Worm (Caenorhabditis elegans) whole organism, L4 larva: ENCODE data around the gene F38A1.8.

Experiments used
- F10B5.3 ChIP-seq: sonication (generic microtip); optimal IDR thresholded peaks from 2 replicates; lab custom pipeline; 2016; ENCODE audit warnings: mild to moderate bottlenecking, missing genetic modification characterization, missing compliant biosample characterization
- F26F4.8 ChIP-seq: fragments of 200-800 bp; sonication (Bioruptor generic); conservative IDR thresholded peaks from 2 replicates; pipeline ENCODE4 v1.3.6; 2022; ENCODE audit warnings: missing genetic modification characterization, missing compliant biosample characterization
- F44E2.7 ChIP-seq: fragments of 200-800 bp; sonication (Bioruptor generic); IDR thresholded peaks from 2 replicates; pipeline ENCODE4 v2.1.2; 2022; ENCODE audit warnings: missing genetic modification characterization, missing compliant biosample characterization
- T26A8.4 ChIP-seq: fragments of 200-800 bp; sonication (Bioruptor generic); IDR thresholded peaks from 2 replicates; pipeline ENCODE4 v1.3.6; 2022; ENCODE audit warnings: missing genetic modification characterization, missing compliant biosample characterization
- Y105C5A.15 ChIP-seq: fragments of 200-800 bp; sonication (Bioruptor generic); IDR thresholded peaks from 2 replicates; pipeline ENCODE4 v1.3.6; 2022; ENCODE audit warnings: missing genetic modification characterization, missing compliant biosample characterization
- Y48G9A.11 ChIP-seq: fragments of 200-800 bp; sonication (Bioruptor generic); IDR thresholded peaks from 2 replicates; pipeline ENCODE4 v1.3.6; 2022; ENCODE audit warnings: missing genetic modification reagents, missing genetic modification characterization, missing compliant biosample characterization
- ZK546.5 ChIP-seq, 2 experiments: sonication (generic microtip); optimal IDR thresholded peaks; 2 replicates each; lab custom pipeline; 2017; ENCODE audit warnings: missing biosample characterization in 2 of 2, missing genetic modification characterization in 2 of 2
- aly-2 ChIP-seq: sonication (generic microtip); optimal IDR thresholded peaks from 2 replicates; lab custom pipeline; 2018; ENCODE audit warnings: missing biosample characterization, missing genetic modification characterization
- ama-1 ChIP-seq: fragments of 150-350 bp; optimal IDR thresholded peaks from 2 replicates; lab custom pipeline; 2014; ENCODE audit warnings: inconsistent platforms, mixed read lengths
- ceh-44 ChIP-seq: fragments of 200-800 bp; sonication (Bioruptor generic); IDR thresholded peaks from 2 replicates; pipeline ENCODE4 v1.3.6; 2022; ENCODE audit warnings: missing genetic modification reagents, missing genetic modification characterization, missing compliant biosample characterization
- ctbp-1 ChIP-seq: fragments of 200-800 bp; sonication (Bioruptor generic); IDR thresholded peaks from 2 replicates; pipeline ENCODE4 v1.3.6; 2022; ENCODE audit warnings: missing genetic modification reagents, missing genetic modification characterization, missing compliant biosample characterization
- daf-12 ChIP-seq: fragments of 150-350 bp; optimal IDR thresholded peaks from 2 replicates; lab custom pipeline; 2014; ENCODE audit warnings: missing biosample characterization, missing genetic modification reagents, missing genetic modification characterization
- daf-16 ChIP-seq, 3 experiments: sonication (generic microtip); optimal IDR thresholded peaks; 2 replicates each; lab custom pipeline; 2016 to 2017; ENCODE audit warnings: missing genetic modification characterization in 3 of 3, missing genetic modification reagents in 3 of 3, mild to moderate bottlenecking in 2 of 3, missing compliant biosample characterization in 2 of 3, missing biosample characterization in 1 of 3, moderate library complexity in 1 of 3
- daf-8 ChIP-seq: fragments of 200-800 bp; sonication (Bioruptor generic); IDR thresholded peaks from 2 replicates; pipeline ENCODE4 v1.3.6; 2022; ENCODE audit warnings: missing genetic modification characterization, missing compliant biosample characterization
- dmd-6 ChIP-seq: fragments of 200-800 bp; sonication (Bioruptor generic); IDR thresholded peaks from 2 replicates; pipeline ENCODE4 v1.3.6; 2022; ENCODE audit warnings: missing genetic modification reagents, missing genetic modification characterization, missing compliant biosample characterization
- dmd-9 ChIP-seq: fragments of 200-800 bp; sonication (Bioruptor generic); IDR thresholded peaks from 2 replicates; pipeline ENCODE4 v1.3.6; 2022; ENCODE audit warnings: missing genetic modification reagents, missing genetic modification characterization, missing compliant biosample characterization
- fkh-10 ChIP-seq: fragments of 150-350 bp; optimal IDR thresholded peaks from 2 replicates; lab custom pipeline; 2014; ENCODE audit warnings: missing biosample characterization, missing genetic modification reagents, missing genetic modification characterization
- fos-1 ChIP-seq: fragments of 150-350 bp; optimal IDR thresholded peaks from 2 replicates; lab custom pipeline; 2014; ENCODE audit warnings: missing biosample characterization, missing genetic modification characterization
- hif-1 ChIP-seq, 2 experiments: sonication (generic microtip); optimal IDR thresholded peaks; 2 replicates each; lab custom pipeline; 2016 to 2017; ENCODE audit warnings: missing compliant biosample characterization in 2 of 2, missing genetic modification characterization in 2 of 2, missing genetic modification reagents in 2 of 2, missing genotype in 2 of 2, mild to moderate bottlenecking in 1 of 2
- hlh-11 ChIP-seq: fragments of 200-800 bp; sonication (Bioruptor generic); optimal IDR thresholded peaks from 2 replicates; lab custom pipeline; 2018; ENCODE audit warnings: mild to moderate bottlenecking, missing genetic modification characterization, missing compliant biosample characterization
- jun-1 ChIP-seq: fragments of 150-350 bp; optimal IDR thresholded peaks from 2 replicates; lab custom pipeline; 2014; ENCODE audit warnings: missing biosample characterization, missing genetic modification reagents, missing genetic modification characterization
- lim-7 ChIP-seq: fragments of 200-800 bp; sonication (Bioruptor generic); IDR thresholded peaks from 2 replicates; pipeline ENCODE4 v1.3.6; 2022; ENCODE audit warnings: missing genetic modification characterization, missing compliant biosample characterization
- lin-38 ChIP-seq: fragments of 200-800 bp; sonication (Bioruptor generic); IDR thresholded peaks from 2 replicates; pipeline ENCODE4 v1.3.6; 2022; ENCODE audit warnings: missing genetic modification reagents, missing genetic modification characterization, missing compliant biosample characterization
- lsy-2 ChIP-seq, 2 experiments: fragments of 150-350 bp in 1 of 2; sonication (generic microtip) in 1 of 2; optimal IDR thresholded peaks; 2 replicates each; lab custom pipeline; 2014 to 2017; ENCODE audit warnings: missing biosample characterization in 2 of 2, missing genetic modification characterization in 2 of 2
- madf-9 ChIP-seq: fragments of 200-800 bp; sonication (Bioruptor generic); conservative IDR thresholded peaks from 2 replicates; pipeline ENCODE4 v1.3.6; 2022; ENCODE audit warnings: missing genetic modification reagents, missing genetic modification characterization, missing compliant biosample characterization
- mdl-1 ChIP-seq, 2 experiments: fragments of 150-350 bp in 1 of 2; sonication (generic microtip) in 1 of 2; optimal IDR thresholded peaks; 2 replicates each; lab custom pipeline; 2014 to 2017; ENCODE audit warnings: missing biosample characterization in 2 of 2, missing genetic modification characterization in 2 of 2
- nhr-111 ChIP-seq: fragments of 200-800 bp; sonication (Bioruptor generic); optimal IDR thresholded peaks from 2 replicates; lab custom pipeline; 2018; ENCODE audit warnings: mild to moderate bottlenecking, missing genetic modification characterization, missing compliant biosample characterization
- nhr-237 ChIP-seq: sonication (generic microtip); optimal IDR thresholded peaks from 2 replicates; lab custom pipeline; 2017; ENCODE audit warnings: missing biosample characterization, missing genetic modification characterization
- nhr-28 ChIP-seq: fragments of 150-350 bp; optimal IDR thresholded peaks from 2 replicates; lab custom pipeline; 2014; ENCODE audit warnings: missing biosample characterization, missing genetic modification characterization
- nhr-42 ChIP-seq: fragments of 200-800 bp; sonication (Bioruptor generic); IDR thresholded peaks from 2 replicates; pipeline ENCODE4 v1.3.6; 2022; ENCODE audit warnings: missing genetic modification characterization, missing compliant biosample characterization
- nhr-48 ChIP-seq: sonication (generic microtip); optimal IDR thresholded peaks from 2 replicates; lab custom pipeline; 2016; ENCODE audit warnings: mild to moderate bottlenecking, missing genetic modification characterization, missing compliant biosample characterization
- nhr-77 ChIP-seq: fragments of 150-350 bp; optimal IDR thresholded peaks from 2 replicates; lab custom pipeline; 2014; ENCODE audit warnings: missing biosample characterization, missing genetic modification characterization
- pqm-1 ChIP-seq: sonication (generic microtip); optimal IDR thresholded peaks from 2 replicates; lab custom pipeline; 2017; ENCODE audit warnings: missing biosample characterization, missing genetic modification characterization
- skn-1 ChIP-seq: fragments of 150-350 bp; optimal IDR thresholded peaks from 2 replicates; lab custom pipeline; 2014; ENCODE audit warnings: missing biosample characterization, missing genetic modification characterization
- snpc-4 ChIP-seq: fragments of 150-350 bp; optimal IDR thresholded peaks from 2 replicates; lab custom pipeline; 2014; ENCODE audit warnings: missing biosample characterization, missing genetic modification characterization
- tag-97 ChIP-seq: fragments of 200-800 bp; sonication (Bioruptor generic); IDR thresholded peaks from 2 replicates; pipeline ENCODE4 v1.3.6; 2022; ENCODE audit warnings: missing genetic modification characterization, missing compliant biosample characterization
- tra-1 ChIP-seq: fragments of 200-800 bp; sonication (Bioruptor generic); IDR thresholded peaks from 2 replicates; pipeline ENCODE4 v1.3.6; 2022; ENCODE audit warnings: missing genetic modification reagents, missing genetic modification characterization, missing compliant biosample characterization
- unc-62 ChIP-seq, 3 experiments: fragments of 150-350 bp in 1 of 3; sonication (generic microtip); optimal IDR thresholded peaks in 2 of 3; peaks in 1 of 3; 1 replicate in 1 of 3; 2 replicates in 2 of 3; lab custom pipeline; 2014 to 2017; ENCODE audit warnings: missing biosample characterization in 3 of 3, missing genetic modification characterization in 3 of 3, missing genetic modification reagents in 3 of 3, missing genotype in 1 of 3

F38A1.8 gene

DNA sequence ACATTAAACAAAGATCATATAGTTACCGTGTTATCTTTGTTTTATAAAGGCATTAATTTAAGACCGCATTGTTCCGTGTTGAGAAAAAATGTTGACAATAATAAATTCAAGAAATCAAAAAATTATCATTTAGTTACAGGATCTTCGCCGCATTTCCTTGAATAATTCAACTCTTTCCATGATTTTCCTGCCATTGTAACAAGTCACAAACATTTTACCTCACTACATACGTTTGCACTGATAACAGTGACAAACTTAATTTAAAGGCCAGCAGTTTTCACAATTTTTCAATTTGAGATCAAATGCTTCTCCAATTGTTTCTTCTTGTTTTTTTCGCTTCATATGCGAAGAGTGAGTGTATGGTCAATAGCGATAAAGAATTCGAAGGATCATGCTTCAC, 21.4 kb upstream of the F38A1.8 start, which contains the start of gene clec-169:
clec-169 (plus strand) TSS at position 301 of the 400 bp plus-strand sequence.
- TF ChIP-seq unc-62 (GFP tag; optimal IDR thresholded peaks at IDR 0.05 in 1 of 2; lab: Kevin White, UChicago): peak in 1 of 2 experiments; percentile 15
- no peak for TF ChIP-seq unc-62 (tag; optimal IDR thresholded peaks at IDR 0.05; lab: Kevin White, UChicago)
- TF ChIP-seq F44E2.7: no peak
- TF ChIP-seq dmd-6 (GFP tag; lab: Robert Waterston, UW): 0 out of 2 replicates have a peak, but pooled peaks have one; percentile 25
- no peak for TF ChIP-seq fos-1
- TF ChIP-seq pqm-1 (tag; lab: Kevin White, UChicago): peak; percentile 25
- no peak for TF ChIP-seq nhr-42
- TF ChIP-seq nhr-111: no peak
- peak; percentile 20 for TF ChIP-seq nhr-28 (tag; lab: Kevin White, UChicago)

DNA sequence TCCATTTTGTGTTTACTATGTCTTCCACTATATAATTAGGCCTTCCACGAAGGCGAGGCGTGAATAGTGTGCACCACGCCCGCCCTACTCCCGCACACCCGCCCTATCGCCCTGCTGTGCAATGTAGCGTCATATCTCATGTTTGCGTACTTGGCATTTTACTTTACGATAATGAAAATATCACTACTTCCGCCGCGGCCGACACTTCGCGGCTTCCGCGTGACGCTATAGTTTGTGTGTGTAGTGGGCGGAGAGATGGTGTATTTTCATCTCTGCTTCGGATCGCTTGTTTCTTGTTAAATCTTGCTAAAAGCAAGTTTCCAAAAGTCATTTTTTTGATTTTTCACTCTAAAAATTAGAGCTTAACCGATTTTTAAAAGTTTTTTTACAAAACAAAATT, 20.8 kb upstream of the F38A1.8 start:
- TF ChIP-seq tag-97 (GFP tag; lab: Robert Waterston, UW): no peak
- TF ChIP-seq tra-1: no peak
- no peak for TF ChIP-seq ama-1
- TF ChIP-seq Y48G9A.11 (GFP tag; lab: Robert Waterston, UW): 0 out of 2 replicates have a peak, but pooled peaks have one; percentile 44
- 0 out of 2 replicates have a peak, but pooled peaks have one; percentile 17 for TF ChIP-seq lim-7 (GFP tag; lab: Robert Waterston, UW)
- no peak for TF ChIP-seq hif-1 (tag; optimal IDR thresholded peaks at IDR 0.05; lab: Kevin White, UChicago)
- TF ChIP-seq nhr-237 (tag; lab: Kevin White, UChicago): no peak
- TF ChIP-seq skn-1 (tag; lab: Kevin White, UChicago): no peak
- no peak for TF ChIP-seq nhr-77 (tag; lab: Kevin White, UChicago)
- TF ChIP-seq F26F4.8 (GFP tag; lab: Robert Waterston, UW): no peak
- no peak for TF ChIP-seq daf-12 (tag; lab: Kevin White, UChicago)

DNA sequence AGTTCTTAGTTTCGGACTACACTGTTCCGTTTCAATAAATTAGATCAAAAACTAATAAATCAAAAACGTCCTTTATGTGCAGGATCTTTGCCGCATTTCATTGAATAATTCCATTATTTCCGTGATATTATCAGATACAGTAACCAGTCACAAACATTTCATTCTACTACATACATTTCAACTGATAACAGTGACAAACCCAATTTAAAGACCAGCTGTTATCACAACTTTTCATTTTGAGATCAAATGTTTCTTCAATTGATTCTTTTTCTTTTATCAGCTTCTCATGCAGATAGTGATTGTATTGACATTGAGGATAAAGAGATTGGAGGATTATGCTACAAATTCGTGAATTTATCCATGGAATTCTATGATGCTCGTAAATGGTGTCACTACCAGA, 17.1 kb upstream of the F38A1.8 start, which contains the start of gene clec-168:
clec-168 (plus strand) TSS at position 247 of the 400 bp plus-strand sequence.
- TF ChIP-seq F44E2.7: no peak
- no peak for TF ChIP-seq nhr-48 (tag; lab: Kevin White, UChicago)
- TF ChIP-seq ceh-44 (GFP tag; lab: Robert Waterston, UW): no peak
- TF ChIP-seq hlh-11 (tag; lab: Kevin White, UChicago): no peak
- no peak for TF ChIP-seq lsy-2 (tag; optimal IDR thresholded peaks at IDR 0.05; lab: Kevin White, UChicago)
- no peak for TF ChIP-seq fkh-10 (GFP tag; lab: Kevin White, UChicago)
- no peak for TF ChIP-seq T26A8.4 (GFP tag; lab: Robert Waterston, UW)
- peak; percentile 87 for TF ChIP-seq nhr-28 (tag; lab: Kevin White, UChicago)
- no peak for TF ChIP-seq Y105C5A.15
- no peak for TF ChIP-seq ama-1
- TF ChIP-seq dmd-6 (GFP tag; lab: Robert Waterston, UW): peak; percentile 72
- no peak for TF ChIP-seq nhr-111
- TF ChIP-seq pqm-1 (tag; lab: Kevin White, UChicago): peak; percentile 61
- no peak for TF ChIP-seq madf-9 (GFP tag; lab: Robert Waterston, UW)
- TF ChIP-seq mdl-1 (tag; optimal IDR thresholded peaks at IDR 0.05; lab: Kevin White, UChicago): no peak
- peak; percentile 12 for TF ChIP-seq nhr-77 (tag; lab: Kevin White, UChicago)
- no peak for TF ChIP-seq snpc-4 (tag; lab: Kevin White, UChicago)
- no peak for TF ChIP-seq aly-2 (tag; lab: Kevin White, UChicago)
- no peak for TF ChIP-seq lin-38 (GFP tag; lab: Robert Waterston, UW)
- TF ChIP-seq ctbp-1 (GFP tag; lab: Robert Waterston, UW): no peak
- no peak for TF ChIP-seq dmd-9 (GFP tag; lab: Robert Waterston, UW)
- TF ChIP-seq nhr-237 (tag; lab: Kevin White, UChicago): no peak
- no peak for TF ChIP-seq F10B5.3 (tag; lab: Kevin White, UChicago)

DNA sequence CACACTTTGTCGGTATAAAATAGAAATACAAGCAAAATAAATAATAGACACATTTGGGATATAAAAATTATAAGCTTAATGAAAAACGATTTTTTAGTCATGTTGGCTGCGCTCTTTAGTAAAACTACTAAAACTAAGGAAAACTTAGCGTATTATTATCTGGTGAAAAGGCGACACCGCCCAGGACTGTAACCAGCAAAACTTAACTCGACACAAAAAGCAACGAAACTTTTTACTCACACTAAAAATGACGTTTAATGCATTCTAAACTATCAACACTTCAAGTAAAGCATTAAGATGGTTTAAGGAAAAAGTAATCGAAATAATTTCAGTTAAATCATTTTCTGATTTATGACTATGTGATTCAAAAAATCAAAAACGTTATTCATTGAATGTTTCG, 16.0 kb upstream of the F38A1.8 start, which contains the start of gene clec-167:
clec-167 (minus strand) TSS at position 101 of the 400 bp plus-strand sequence.
- TF ChIP-seq ZK546.5 (tag; optimal IDR thresholded peaks at IDR 0.05; lab: Kevin White, UChicago): no peak
- TF ChIP-seq jun-1 (tag; lab: Kevin White, UChicago): no peak
- TF ChIP-seq daf-8 (GFP tag; lab: Robert Waterston, UW): no peak
- no peak for TF ChIP-seq daf-16 (GFP tag; optimal IDR thresholded peaks at IDR 0.05; lab: Kevin White, UChicago)
- TF ChIP-seq daf-16 (tag; optimal IDR thresholded peaks at IDR 0.05; lab: Kevin White, UChicago): no peak
- TF ChIP-seq unc-62 (GFP tag; optimal IDR thresholded peaks at IDR 0.05 in 1 of 2; lab: Kevin White, UChicago): peak in 1 of 2 experiments; percentile 1
- no peak for TF ChIP-seq unc-62 (tag; optimal IDR thresholded peaks at IDR 0.05; lab: Kevin White, UChicago)
